Fruit fly (Drosophila melanogaster): ENCODE measurements around the gene ApepP.

ApepP gene

DNA sequence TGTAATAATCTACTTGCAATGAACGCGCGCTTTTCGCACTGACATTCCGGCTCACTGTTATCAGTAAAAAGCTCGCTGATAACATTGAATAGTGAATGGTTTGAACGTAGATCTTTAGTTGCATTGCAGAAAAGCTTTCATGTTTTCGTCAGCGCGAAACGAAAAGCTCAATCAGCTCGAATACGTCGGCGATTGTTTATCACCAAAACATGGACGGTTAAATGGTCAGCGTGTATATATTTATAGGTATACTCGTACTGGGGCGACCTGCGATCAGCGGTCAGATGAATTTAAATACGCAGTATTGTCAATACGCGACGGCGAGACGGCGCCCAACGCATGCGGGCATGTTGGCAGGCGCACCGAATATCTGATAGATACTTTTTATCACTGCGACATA lies 23.8 kb downstream of the ApepP start (continued):
- peak; percentile 3 for TF ChIP-seq CG8281 (tag; optimal IDR thresholded peaks at IDR 0.05)
- no peak for TF ChIP-seq PHDP (tag; optimal IDR thresholded peaks at IDR 0.05)
- TF ChIP-seq CG32767 (GFP tag; IDR thresholded peaks at IDR 0.05): peak; percentile 50; the same call in 1 of the 2 replicates
- TF ChIP-seq CG34376 (GFP tag; optimal IDR thresholded peaks at IDR 0.05): peak; percentile 1
- TF ChIP-seq Hr78 (GFP tag; optimal IDR thresholded peaks at IDR 0.05): peak in 1 of 2 experiments; percentile 45
- TF ChIP-seq maf-S (GFP tag; optimal IDR thresholded peaks at IDR 0.05): no peak
- no peak for TF ChIP-seq nom (GFP tag; optimal IDR thresholded peaks at IDR 0.05)
- 0 out of 3 replicates have a peak, but pooled peaks have one; percentile 28 for TF ChIP-seq Dbx (GFP tag; IDR thresholded peaks at IDR 0.05)
- no peak for TF ChIP-seq Asciz (GFP tag; optimal IDR thresholded peaks at IDR 0.05)
- TF ChIP-seq CG7786 (GFP tag; optimal IDR thresholded peaks at IDR 0.05): no peak
- TF ChIP-seq D (optimal IDR thresholded peaks at IDR 0.05): no peak
- TF ChIP-seq D (GFP tag; optimal IDR thresholded peaks at IDR 0.05): no peak
- no peak for TF ChIP-seq kay (GFP tag; optimal IDR thresholded peaks at IDR 0.05)
- TF ChIP-seq Max (GFP tag; optimal IDR thresholded peaks at IDR 0.05): no peak
- TF ChIP-seq CG7556 (GFP tag; optimal IDR thresholded peaks at IDR 0.05): no peak
- 0 out of 2 replicates have a peak, but pooled peaks have one; percentile 19 for TF ChIP-seq E2f2 (GFP tag; IDR thresholded peaks at IDR 0.05)
- peak; percentile 37; the same call in 1 of the 2 replicates for TF ChIP-seq Bgb (GFP tag; IDR thresholded peaks at IDR 0.05; ENCODE audit: partially characterized antibody)
- peak; percentile 15 for TF ChIP-seq lab (GFP tag; optimal IDR thresholded peaks at IDR 0.05)
- no peak for TF ChIP-seq lilli (GFP tag; optimal IDR thresholded peaks at IDR 0.05)
- 0 out of 3 replicates have a peak, but pooled peaks have one; percentile 6 for TF ChIP-seq so (GFP tag; IDR thresholded peaks at IDR 0.05)
- TF ChIP-seq HmgZ (tag; optimal IDR thresholded peaks at IDR 0.05): no peak
- TF ChIP-seq sd (tag; optimal IDR thresholded peaks at IDR 0.05): peak; percentile 89
- TF ChIP-seq CG2116 (GFP tag; optimal IDR thresholded peaks at IDR 0.05): no peak
- no peak for TF ChIP-seq CG8290 (GFP tag; optimal IDR thresholded peaks at IDR 0.05)
- TF ChIP-seq CG8290 (tag; optimal IDR thresholded peaks at IDR 0.05): peak in 1 of 2 experiments; percentile 45
- peak; percentile 16 for TF ChIP-seq BtbVII (GFP tag; optimal IDR thresholded peaks at IDR 0.05)
- TF ChIP-seq CG10543 (GFP tag; optimal IDR thresholded peaks at IDR 0.05): peak; percentile 47
- TF ChIP-seq ftz-f1 (GFP tag; optimal IDR thresholded peaks at IDR 0.05): peak; percentile 51
- TF ChIP-seq bigmax (GFP tag; optimal IDR thresholded peaks at IDR 0.05): no peak
- TF ChIP-seq Hand (GFP tag; optimal IDR thresholded peaks at IDR 0.05): no peak
- TF ChIP-seq CG12769 (tag; optimal IDR thresholded peaks at IDR 0.05): peak; percentile 69
- TF ChIP-seq CG11456 (GFP tag; IDR thresholded peaks at IDR 0.05): no peak
- TF ChIP-seq CG10267 (tag; optimal IDR thresholded peaks at IDR 0.05): no peak
- TF ChIP-seq mirr (GFP tag; optimal IDR thresholded peaks at IDR 0.05): peak; percentile 18
- TF ChIP-seq fd3F (GFP tag; optimal IDR thresholded peaks at IDR 0.05): no peak
- TF ChIP-seq hbn (GFP tag; IDR thresholded peaks at IDR 0.05; ENCODE audit: partially characterized antibody): no peak
- no peak for TF ChIP-seq toy (GFP tag; IDR thresholded peaks at IDR 0.05)
- peak in 1 of 2 experiments; percentile 0 for TF ChIP-seq Pdp1 (GFP tag; optimal IDR thresholded peaks at IDR 0.05)
- no peak for TF ChIP-seq Atf-2 (GFP tag; optimal IDR thresholded peaks at IDR 0.05)
- no peak for TF ChIP-seq CG11504 (tag; optimal IDR thresholded peaks at IDR 0.05)
- TF ChIP-seq exex (tag; optimal IDR thresholded peaks at IDR 0.05): peak; percentile 33
- no peak for TF ChIP-seq Dfd (GFP tag; optimal IDR thresholded peaks at IDR 0.05)
- TF ChIP-seq tll (GFP tag; optimal IDR thresholded peaks at IDR 0.05): no peak
- TF ChIP-seq CG9932 (GFP tag; IDR thresholded peaks at IDR 0.05): no peak
- peak; percentile 55 for TF ChIP-seq CG13624 (GFP tag; optimal IDR thresholded peaks at IDR 0.05)
- no peak for TF ChIP-seq wdn (GFP tag; IDR thresholded peaks at IDR 0.05)
